Worm (Caenorhabditis elegans) whole organism, L4 larva: Measurements from ENCODE around the gene ced-7.

Experiments
- F49E8.2 ChIP-seq: sonication (generic microtip); optimal IDR thresholded peaks from 2 replicates; lab custom pipeline; 2016; ENCODE audit warnings: missing compliant biosample characterization, mild to moderate bottlenecking, missing genetic modification characterization, borderline replicate concordance
- dpl-1 ChIP-seq: fragments of 150-350 bp; optimal IDR thresholded peaks from 2 replicates; lab custom pipeline; 2014; ENCODE audit warnings: missing biosample characterization, missing genetic modification reagents, missing genetic modification characterization
- fos-1 ChIP-seq: fragments of 150-350 bp; optimal IDR thresholded peaks from 2 replicates; lab custom pipeline; 2014; ENCODE audit warnings: missing biosample characterization, missing genetic modification characterization
- nhr-11 ChIP-seq: fragments of 150-350 bp; optimal IDR thresholded peaks from 2 replicates; lab custom pipeline; 2014; ENCODE audit warnings: missing biosample characterization, missing genetic modification characterization
- pqm-1 ChIP-seq: sonication (generic microtip); optimal IDR thresholded peaks from 2 replicates; lab custom pipeline; 2017; ENCODE audit warnings: missing biosample characterization, missing genetic modification characterization

- peak; percentile 87 for TF ChIP-seq pqm-1 (tag; lab: Kevin White, UChicago)
- no peak for TF ChIP-seq F49E8.2 (tag; lab: Kevin White, UChicago)
- no peak for TF ChIP-seq fos-1 (tag; lab: Kevin White, UChicago)
- no peak for TF ChIP-seq nhr-11 (tag; lab: Kevin White, UChicago)
- TF ChIP-seq dpl-1: no peak
Measured at ce11 chrIII:9621840-9622525, 42.1 kb upstream of the ced-7 start.
